Worm (Caenorhabditis elegans) whole organism, young adult: ENCODE measurements around the gene srh-233.

ENCODE experiments used
- D2030.7 ChIP-seq: fragments of 200-800 bp; sonication (Bioruptor generic); IDR thresholded peaks from 2 replicates; pipeline ENCODE4 v1.3.6; 2022; ENCODE audit warnings: missing genetic modification reagents, missing genetic modification characterization, missing compliant biosample characterization
- F33H1.4 ChIP-seq: fragments of 200-800 bp; sonication (Bioruptor generic); IDR thresholded peaks from 2 replicates; pipeline ENCODE4 v1.3.6; 2022; ENCODE audit warnings: missing genetic modification reagents, missing genetic modification characterization, missing compliant biosample characterization
- T07F8.4 ChIP-seq: sonication (generic microtip); optimal IDR thresholded peaks from 2 replicates; lab custom pipeline; 2016; ENCODE audit warnings: mild to moderate bottlenecking, missing genetic modification characterization, moderate library complexity, missing compliant biosample characterization
- ZK185.1 ChIP-seq: sonication (generic microtip); optimal IDR thresholded peaks from 2 replicates; lab custom pipeline; 2016; ENCODE audit warnings: mild to moderate bottlenecking, missing genetic modification characterization, missing compliant biosample characterization; ENCODE audit not compliant: poor library complexity, severe bottlenecking
- attf-3 ChIP-seq: fragments of 200-800 bp; sonication (Bioruptor generic); conservative IDR thresholded peaks from 2 replicates; pipeline ENCODE4 v1.3.6; 2022; ENCODE audit warnings: missing genetic modification reagents, missing genetic modification characterization, missing compliant biosample characterization
- attf-6 ChIP-seq: fragments of 200-800 bp; sonication (Bioruptor generic); IDR thresholded peaks from 2 replicates; pipeline ENCODE4 v1.3.6; 2022; ENCODE audit warnings: missing genetic modification reagents, missing genetic modification characterization, missing compliant biosample characterization
- ccch-3 ChIP-seq: fragments of 200-800 bp; sonication (Bioruptor generic); optimal IDR thresholded peaks from 2 replicates; lab custom pipeline; 2018; ENCODE audit warnings: mild to moderate bottlenecking, missing genetic modification characterization, missing compliant biosample characterization
- ceh-91 ChIP-seq: fragments of 200-800 bp; sonication (Bioruptor generic); IDR thresholded peaks from 2 replicates; pipeline ENCODE4 v1.3.6; 2022; ENCODE audit warnings: missing genetic modification reagents, missing genetic modification characterization, missing compliant biosample characterization
- dox-1 ChIP-seq: fragments of 200-800 bp; sonication (Bioruptor generic); IDR thresholded peaks from 2 replicates; pipeline ENCODE4 v1.3.6; 2022; ENCODE audit warnings: missing genetic modification reagents, missing genetic modification characterization, missing compliant biosample characterization
- efl-1 ChIP-seq: fragments of 150-350 bp; optimal IDR thresholded peaks from 2 replicates; lab custom pipeline; 2014; ENCODE audit warnings: missing biosample characterization, missing genetic modification reagents, missing genetic modification characterization
- egrh-3 ChIP-seq: fragments of 200-800 bp; sonication (Bioruptor generic); IDR thresholded peaks from 2 replicates; pipeline ENCODE4 v1.3.6; 2022; ENCODE audit warnings: missing genetic modification reagents, missing genetic modification characterization, missing compliant biosample characterization
- hsf-1 ChIP-seq: fragments of 200-800 bp; sonication (Bioruptor generic); IDR thresholded peaks from 2 replicates; pipeline ENCODE4 v1.3.6; 2022; ENCODE audit warnings: missing genetic modification reagents, missing genetic modification characterization, missing compliant biosample characterization
- let-607 ChIP-seq, 2 experiments: fragments of 200-800 bp in 1 of 2; sonication (Bioruptor generic) in 1 of 2; sonication (generic microtip) in 1 of 2; optimal IDR thresholded peaks; 2 replicates each; lab custom pipeline; 2016 to 2018; ENCODE audit warnings: mild to moderate bottlenecking in 2 of 2, missing compliant biosample characterization in 2 of 2, missing genetic modification characterization in 2 of 2, moderate library complexity in 2 of 2, missing genotype in 1 of 2
- lin-35 ChIP-seq, 3 experiments: fragments of 150-350 bp in 2 of 3; sonication (generic microtip) in 1 of 3; optimal IDR thresholded peaks; 2 replicates each; lab custom pipeline; 2014 to 2018; ENCODE audit warnings: missing biosample characterization in 3 of 3, missing genetic modification characterization in 3 of 3, missing genetic modification reagents in 3 of 3
- lin-40 ChIP-seq: sonication (generic microtip); optimal IDR thresholded peaks from 2 replicates; lab custom pipeline; 2016; ENCODE audit warnings: missing genetic modification characterization, mild to moderate bottlenecking, missing compliant biosample characterization, missing genotype, missing genetic modification reagents
- lir-1 ChIP-seq: fragments of 200-800 bp; sonication (Bioruptor generic); conservative IDR thresholded peaks from 2 replicates; pipeline ENCODE4 v1.3.6; 2022; ENCODE audit warnings: missing genetic modification reagents, missing genetic modification characterization, missing compliant biosample characterization
- lsy-27 ChIP-seq: sonication (generic microtip); optimal IDR thresholded peaks from 2 replicates; lab custom pipeline; 2017; ENCODE audit warnings: missing genetic modification characterization, mild to moderate bottlenecking, missing compliant biosample characterization, antibody characterized with exemption, missing genotype, borderline replicate concordance; ENCODE audit not compliant: insufficient read depth
- madf-8 ChIP-seq: fragments of 200-800 bp; sonication (Bioruptor generic); conservative IDR thresholded peaks from 2 replicates; pipeline ENCODE4 v1.3.6; 2022; ENCODE audit warnings: missing genetic modification reagents, missing genetic modification characterization, missing compliant biosample characterization
- mel-28 ChIP-seq: sonication (generic microtip); optimal IDR thresholded peaks from 2 replicates; lab custom pipeline; 2016; ENCODE audit warnings: borderline replicate concordance, mild to moderate bottlenecking, missing genetic modification characterization, missing compliant biosample characterization
- nfya-2 ChIP-seq: fragments of 200-800 bp; sonication (Bioruptor generic); IDR thresholded peaks from 2 replicates; pipeline ENCODE4 v1.3.6; 2022; ENCODE audit warnings: missing genetic modification reagents, missing genetic modification characterization, missing compliant biosample characterization
- rcor-1 ChIP-seq: fragments of 200-800 bp; sonication (Bioruptor generic); IDR thresholded peaks from 2 replicates; pipeline ENCODE4 v1.3.6; 2022; ENCODE audit warnings: missing genetic modification reagents, missing genetic modification characterization, missing compliant biosample characterization
- rec-8 ChIP-seq, 2 experiments: sonication (generic microtip); optimal IDR thresholded peaks; 2 replicates each; lab custom pipeline; 2016; ENCODE audit warnings: mild to moderate bottlenecking in 2 of 2, missing genetic modification characterization in 2 of 2, missing genetic modification reagents in 2 of 2, missing genotype in 2 of 2, missing biosample characterization in 1 of 2, missing compliant biosample characterization in 1 of 2, moderate library complexity in 1 of 2
- snpc-3.4 ChIP-seq: sonication (generic microtip); optimal IDR thresholded peaks from 2 replicates; lab custom pipeline; 2017; ENCODE audit warnings: missing genetic modification characterization, mild to moderate bottlenecking, missing compliant biosample characterization, antibody characterized with exemption, moderate library complexity, missing genotype, missing genetic modification reagents
- somi-1 ChIP-seq: fragments of 200-800 bp; sonication (Bioruptor generic); optimal IDR thresholded peaks from 2 replicates; lab custom pipeline; 2018; ENCODE audit warnings: mild to moderate bottlenecking, missing genetic modification characterization, missing compliant biosample characterization
- tbx-9 ChIP-seq: sonication (generic microtip); optimal IDR thresholded peaks from 2 replicates; lab custom pipeline; 2016; ENCODE audit warnings: borderline replicate concordance, missing genetic modification characterization, inconsistent platforms, missing compliant biosample characterization
- zfh-2 ChIP-seq: fragments of 200-800 bp; sonication (Bioruptor generic); conservative IDR thresholded peaks from 2 replicates; pipeline ENCODE4 v1.3.6; 2022; ENCODE audit warnings: missing genetic modification reagents, missing genetic modification characterization, missing compliant biosample characterization
- ztf-3 ChIP-seq: fragments of 200-800 bp; sonication (Bioruptor generic); optimal IDR thresholded peaks from 2 replicates; lab custom pipeline; 2018; ENCODE audit warnings: mild to moderate bottlenecking, missing genetic modification characterization, missing compliant biosample characterization

srh-233 gene

ce11 chrV:20090698-20091313, 41.6 kb downstream of the srh-233 start, which contains the start of the genes dcs-1 and sec-23:
Gene dcs-1 (minus strand): TSS chrV:20090743.
Gene sec-23 (plus strand): TSS chrV:20091263.
- TF ChIP-seq lir-1 (GFP tag; lab: Robert Waterston, UW) (no peak), D2030.7 (GFP tag; lab: Robert Waterston, UW) (0 out of 2 replicates have a peak, but pooled peaks have one; percentile 11), lin-35 (GFP tag; optimal IDR thresholded peaks at IDR 0.05; lab: Kevin White, UChicago) (no peak), let-607 (tag; optimal IDR thresholded peaks at IDR 0.05; lab: Kevin White, UChicago) (peak; percentile 97 to 98), snpc-3.4 (tag; lab: Kevin White, UChicago) (peak; percentile 12), efl-1 (no peak), rec-8 (tag; optimal IDR thresholded peaks at IDR 0.05; lab: Kevin White, UChicago) (peak in 1 of 2 experiments; percentile 15), dox-1 (0 out of 2 replicates have a peak, but pooled peaks have one; percentile 21)

- TF ChIP-seq nfya-2 (GFP tag; lab: Robert Waterston, UW) = no peak
- TF ChIP-seq egrh-3 (GFP tag; lab: Robert Waterston, UW) = no peak
- no peak for TF ChIP-seq mel-28 (tag; lab: Kevin White, UChicago)
Observed at ce11 chrV:20093940-20094339, 44.8 kb downstream of the srh-233 start.

- TF ChIP-seq ZK185.1 (tag; lab: Kevin White, UChicago) (no peak), F33H1.4 (no peak), rec-8 (tag; optimal IDR thresholded peaks at IDR 0.05; lab: Kevin White, UChicago) (no peak), rcor-1 (GFP tag; lab: Robert Waterston, UW) (no peak), lsy-27 (no peak), hsf-1 (no peak), T07F8.4 (tag; lab: Kevin White, UChicago) (no peak), egrh-3 (GFP tag; lab: Robert Waterston, UW) (no peak), lin-40 (tag; lab: Kevin White, UChicago) (no peak), madf-8 (GFP tag; lab: Robert Waterston, UW) (no peak), nfya-2 (GFP tag; lab: Robert Waterston, UW) (no peak), ceh-91 (GFP tag; lab: Robert Waterston, UW) (no peak), attf-3 (GFP tag; lab: Robert Waterston, UW) (no peak), let-607 (tag; optimal IDR thresholded peaks at IDR 0.05; lab: Kevin White, UChicago) (no peak), attf-6 (GFP tag; lab: Robert Waterston, UW) (no peak), somi-1 (GFP tag; lab: Kevin White, UChicago) (no peak), zfh-2 (GFP tag; lab: Robert Waterston, UW) (no peak), ccch-3 (GFP tag; lab: Kevin White, UChicago) (no peak)
- TF ChIP-seq, all 124 proteins: peak for 0
Observed at ce11 chrV:20094908-20095307, 45.7 kb downstream of the srh-233 start, which contains the start of gene nlp-69. Gene nlp-69 (minus strand): TSS chrV:20095008.

ce11 chrV:20097164-20097563, 48.0 kb downstream of the srh-233 start:
- TF ChIP-seq tbx-9 (no peak), ztf-3 (no peak), zfh-2 (GFP tag; lab: Robert Waterston, UW) (peak; percentile 77)
